Fruit fly (Drosophila melanogaster) whole organism, embryonic: ENCODE results near the gene CG10232.
A peak's percentile ranks its signal among the peaks of the same experiment; 100 is the strongest.

Experiments used
- Adf1 ChIP-seq: fragments of 200-800 bp; sonication (Bioruptor generic); IDR thresholded peaks from 2 replicates; pipeline ENCODE4 v1.3.6; 2022; ENCODE audit warnings: missing biosample characterization, missing genetic modification characterization
- Atf-2 ChIP-seq: fragments of 200-800 bp; sonication (Bioruptor generic); optimal IDR thresholded peaks from 2 replicates; lab custom pipeline; 2016; ENCODE audit warnings: missing biosample characterization, missing genetic modification characterization
- CG10209 ChIP-seq: fragments of 200-800 bp; sonication (Bioruptor generic); optimal IDR thresholded peaks from 3 replicates; lab custom pipeline; 2017; ENCODE audit warnings: missing biosample characterization, mild to moderate bottlenecking, missing genetic modification characterization, missing genetic modification reagents
- CG11695 ChIP-seq: fragments of 200-800 bp; sonication (Bioruptor generic); IDR thresholded peaks from 3 replicates; pipeline ENCODE4 v1.3.6; 2022; ENCODE audit warnings: missing biosample characterization, missing genetic modification characterization
- CG12659 ChIP-seq: fragments of 200-800 bp; sonication (Bioruptor generic); optimal IDR thresholded peaks from 3 replicates; lab custom pipeline; 2017; ENCODE audit warnings: mild to moderate bottlenecking, missing biosample characterization, missing genetic modification reagents, missing genetic modification characterization
- CG13287 ChIP-seq: fragments of 200-800 bp; sonication (Bioruptor generic); IDR thresholded peaks from 2 replicates; pipeline ENCODE4 v1.3.6; 2022; ENCODE audit warnings: missing biosample characterization, missing genetic modification characterization; ENCODE audit not compliant: partially characterized antibody
- CG13424 ChIP-seq: fragments of 200-800 bp; sonication (Bioruptor generic); optimal IDR thresholded peaks from 2 replicates; lab custom pipeline; 2019; ENCODE audit warnings: missing biosample characterization, mild to moderate bottlenecking, missing genetic modification characterization, moderate library complexity
- CG14667 ChIP-seq: fragments of 200-800 bp; sonication (Bioruptor generic); IDR thresholded peaks from 2 replicates; pipeline ENCODE4 v1.3.6; 2022; ENCODE audit warnings: missing biosample characterization, missing genetic modification characterization
- CG15073 ChIP-seq: fragments of 200-800 bp; sonication (Bioruptor generic); optimal IDR thresholded peaks from 2 replicates; lab custom pipeline; 2016; ENCODE audit warnings: missing biosample characterization, missing genetic modification characterization
- CG17186 ChIP-seq: fragments of 200-800 bp; sonication (Bioruptor generic); optimal IDR thresholded peaks from 3 replicates; lab custom pipeline; 2017; ENCODE audit warnings: missing biosample characterization, missing genetic modification reagents, missing genetic modification characterization
- CG1792 ChIP-seq: fragments of 200-800 bp; sonication (Bioruptor generic); optimal IDR thresholded peaks from 2 replicates; lab custom pipeline; 2016; ENCODE audit warnings: missing biosample characterization, missing genetic modification characterization
- CG18011 ChIP-seq: fragments of 200-800 bp; sonication (Bioruptor generic); optimal IDR thresholded peaks from 2 replicates; lab custom pipeline; 2017; ENCODE audit warnings: missing biosample characterization, missing genetic modification characterization, mild to moderate bottlenecking, moderate library complexity, missing genotype
- CG18619 ChIP-seq: fragments of 200-800 bp; sonication (Bioruptor generic); optimal IDR thresholded peaks from 3 replicates; lab custom pipeline; 2017; ENCODE audit warnings: missing biosample characterization, mild to moderate bottlenecking, missing genetic modification characterization
- CG2199 ChIP-seq: fragments of 200-800 bp; sonication (Bioruptor generic); IDR thresholded peaks from 3 replicates; pipeline ENCODE4 v1.3.6; 2022; ENCODE audit warnings: missing biosample characterization, missing genetic modification characterization
- CG2712 ChIP-seq: fragments of 200-800 bp; optimal IDR thresholded peaks from 3 replicates; lab custom pipeline; 2019; ENCODE audit warnings: missing biosample characterization, mild to moderate bottlenecking, missing genetic modification characterization, moderate library complexity
- CG3065 ChIP-seq: fragments of 200-800 bp; sonication (Bioruptor generic); optimal IDR thresholded peaks from 2 replicates; lab custom pipeline; 2016; ENCODE audit warnings: missing biosample characterization, missing genetic modification characterization
- CG4282 ChIP-seq: fragments of 200-800 bp; sonication (Bioruptor generic); optimal IDR thresholded peaks from 2 replicates; lab custom pipeline; 2016; ENCODE audit warnings: missing biosample characterization, missing genetic modification characterization
- CG4730 ChIP-seq: fragments of 200-800 bp; sonication (Bioruptor generic); IDR thresholded peaks from 2 replicates; pipeline ENCODE4 v1.3.6; 2022; ENCODE audit warnings: missing biosample characterization, missing genetic modification characterization
- CG6689 ChIP-seq: fragments of 200-800 bp; sonication (Bioruptor generic); IDR thresholded peaks from 2 replicates; pipeline ENCODE4 v1.3.6; 2022; ENCODE audit warnings: missing biosample characterization, missing genetic modification characterization
- CG6765 ChIP-seq: fragments of 200-800 bp; sonication (Bioruptor generic); optimal IDR thresholded peaks from 3 replicates; lab custom pipeline; 2017; ENCODE audit warnings: missing biosample characterization, mild to moderate bottlenecking, missing genetic modification characterization
- CG6854 ChIP-seq: fragments of 200-800 bp; sonication (Bioruptor generic); optimal IDR thresholded peaks from 3 replicates; lab custom pipeline; 2017; ENCODE audit warnings: missing biosample characterization, mild to moderate bottlenecking, missing genetic modification characterization
- CG7357 ChIP-seq: fragments of 200-800 bp; sonication (Bioruptor generic); IDR thresholded peaks from 3 replicates; pipeline ENCODE4 v1.3.6; 2022; ENCODE audit warnings: missing biosample characterization, missing genetic modification characterization
- CG7556 ChIP-seq: fragments of 200-800 bp; sonication (Bioruptor generic); optimal IDR thresholded peaks from 2 replicates; lab custom pipeline; 2017; ENCODE audit warnings: missing biosample characterization, mild to moderate bottlenecking, missing genetic modification characterization
- CG7839 ChIP-seq: fragments of 200-800 bp; sonication (Bioruptor generic); optimal IDR thresholded peaks from 3 replicates; lab custom pipeline; 2018; ENCODE audit warnings: missing biosample characterization, mild to moderate bottlenecking, missing genetic modification characterization, moderate library complexity
- CG8765 ChIP-seq: fragments of 200-800 bp; sonication (Bioruptor generic); IDR thresholded peaks from 2 replicates; pipeline ENCODE4 v1.3.6; 2022; ENCODE audit warnings: missing biosample characterization, missing genetic modification characterization
- CG8944 ChIP-seq: fragments of 200-800 bp; sonication (Bioruptor generic); optimal IDR thresholded peaks from 3 replicates; lab custom pipeline; 2016; ENCODE audit warnings: missing biosample characterization, missing genetic modification characterization
- Eip74EF ChIP-seq, 2 experiments: fragments of 200-800 bp in 1 of 2; fragments of >200 bp in 1 of 2; sonication (Bioruptor generic) in 1 of 2; optimal IDR thresholded peaks; 2 replicates each; lab custom pipeline; 2017 to 2019; ENCODE audit warnings: missing biosample characterization in 2 of 2, missing genetic modification characterization in 2 of 2, mild to moderate bottlenecking in 1 of 2, moderate library complexity in 1 of 2
- H2.0 ChIP-seq: fragments of 200-800 bp; sonication (Bioruptor generic); IDR thresholded peaks from 2 replicates; pipeline ENCODE4 v1.3.6; 2022; ENCODE audit warnings: missing biosample characterization, missing genetic modification characterization
- Hr3 ChIP-seq: fragments of 200-800 bp; sonication (Bioruptor generic); optimal IDR thresholded peaks from 3 replicates; lab custom pipeline; 2016; ENCODE audit warnings: missing biosample characterization, missing genetic modification characterization
- Hr78 ChIP-seq, 2 experiments: fragments of 200-800 bp in 1 of 2; fragments of >200 bp in 1 of 2; sonication (Bioruptor generic) in 1 of 2; optimal IDR thresholded peaks; 2 replicates each; lab custom pipeline; 2017 to 2019; ENCODE audit warnings: missing biosample characterization in 2 of 2, missing genetic modification characterization in 2 of 2, mild to moderate bottlenecking in 1 of 2, moderate library complexity in 1 of 2
- Hsf ChIP-seq: fragments of 200-800 bp; sonication (Bioruptor generic); optimal IDR thresholded peaks from 3 replicates; lab custom pipeline; 2016; ENCODE audit warnings: missing biosample characterization, missing genetic modification characterization
- Lhr ChIP-seq: fragments of 200-800 bp; sonication (Bioruptor generic); optimal IDR thresholded peaks from 3 replicates; lab custom pipeline; 2017; ENCODE audit warnings: mild to moderate bottlenecking, missing biosample characterization, missing genetic modification reagents, missing genetic modification characterization
- MTF-1 ChIP-seq: fragments of 200-800 bp; sonication (Bioruptor generic); optimal IDR thresholded peaks from 2 replicates; lab custom pipeline; 2018; ENCODE audit warnings: missing biosample characterization, mild to moderate bottlenecking, missing genetic modification characterization, borderline replicate concordance
- Mad ChIP-seq: fragments of 200-800 bp; sonication (Bioruptor generic); optimal IDR thresholded peaks from 2 replicates; lab custom pipeline; 2016; ENCODE audit warnings: missing biosample characterization, missing genetic modification characterization
- Nf-YC ChIP-seq: fragments of 200-800 bp; optimal IDR thresholded peaks from 3 replicates; lab custom pipeline; 2019; ENCODE audit warnings: missing biosample characterization, mild to moderate bottlenecking, missing genetic modification characterization, moderate library complexity
- Poxn ChIP-seq: fragments of 200-800 bp; sonication (Bioruptor generic); IDR thresholded peaks from 2 replicates; pipeline ENCODE4 v1.3.6; 2022; ENCODE audit warnings: missing biosample characterization, missing genetic modification characterization
- Ptx1 ChIP-seq: fragments of 200-800 bp; sonication (Bioruptor generic); IDR thresholded peaks from 2 replicates; pipeline ENCODE4 v1.3.6; 2022; ENCODE audit warnings: missing biosample characterization, missing genetic modification characterization
- Xbp1 ChIP-seq: fragments of 200-800 bp; sonication (Bioruptor generic); optimal IDR thresholded peaks from 3 replicates; lab custom pipeline; 2016; ENCODE audit warnings: missing biosample characterization, mild to moderate bottlenecking, missing genetic modification characterization
- YL-1 ChIP-seq: fragments of 200-800 bp; sonication (Bioruptor generic); optimal IDR thresholded peaks from 3 replicates; lab custom pipeline; 2017; ENCODE audit warnings: missing biosample characterization, mild to moderate bottlenecking, missing genetic modification characterization
- bsh ChIP-seq, 2 experiments: fragments of 200-800 bp; sonication (Bioruptor generic); optimal IDR thresholded peaks; 2 replicates each; lab custom pipeline; 2017 to 2018; ENCODE audit warnings: mild to moderate bottlenecking in 2 of 2, missing biosample characterization in 2 of 2, missing genetic modification characterization in 2 of 2, moderate library complexity in 1 of 2
- cg ChIP-seq: fragments of 200-800 bp; sonication (Bioruptor generic); optimal IDR thresholded peaks from 3 replicates; lab custom pipeline; 2019; ENCODE audit warnings: missing biosample characterization, mild to moderate bottlenecking, missing genetic modification characterization, moderate library complexity
- chif ChIP-seq, 2 experiments: fragments of 200-800 bp; sonication (Bioruptor generic); optimal IDR thresholded peaks; 3 replicates each; lab custom pipeline; 2016; ENCODE audit warnings: missing biosample characterization in 2 of 2, missing genetic modification characterization in 2 of 2
- gce ChIP-seq: fragments of 200-800 bp; sonication (Bioruptor generic); IDR thresholded peaks from 3 replicates; pipeline ENCODE4 v1.3.6; 2022; ENCODE audit warnings: missing biosample characterization, missing genetic modification characterization
- lilli ChIP-seq: fragments of 200-800 bp; sonication (Bioruptor generic); optimal IDR thresholded peaks from 3 replicates; lab custom pipeline; 2016; ENCODE audit warnings: missing biosample characterization, missing genetic modification characterization
- nerfin-1 ChIP-seq: fragments of 200-800 bp; sonication (Bioruptor generic); optimal IDR thresholded peaks from 3 replicates; lab custom pipeline; 2019; ENCODE audit warnings: missing biosample characterization, mild to moderate bottlenecking, missing genetic modification characterization, moderate library complexity
- pfk ChIP-seq: fragments of 200-800 bp; sonication (Bioruptor generic); optimal IDR thresholded peaks from 2 replicates; lab custom pipeline; 2018; ENCODE audit warnings: missing biosample characterization, mild to moderate bottlenecking, missing genetic modification characterization, moderate library complexity
- ro ChIP-seq: fragments of 200-800 bp; sonication (Bioruptor generic); IDR thresholded peaks from 2 replicates; pipeline ENCODE4 v1.3.6; 2022; ENCODE audit warnings: missing biosample characterization, missing genetic modification characterization
- sd ChIP-seq: fragments of 200-800 bp; sonication (Bioruptor generic); optimal IDR thresholded peaks from 3 replicates; lab custom pipeline; 2018; ENCODE audit warnings: missing biosample characterization, mild to moderate bottlenecking, missing genetic modification characterization, moderate library complexity
- sima ChIP-seq: fragments of 200-800 bp; sonication (Bioruptor generic); optimal IDR thresholded peaks from 2 replicates; lab custom pipeline; 2016; ENCODE audit warnings: missing biosample characterization, missing genetic modification characterization
- stwl ChIP-seq: fragments of 200-800 bp; sonication (Bioruptor generic); optimal IDR thresholded peaks from 3 replicates; lab custom pipeline; 2018; ENCODE audit warnings: missing biosample characterization, mild to moderate bottlenecking, missing genetic modification characterization, moderate library complexity

Gene CG10232

DNA sequence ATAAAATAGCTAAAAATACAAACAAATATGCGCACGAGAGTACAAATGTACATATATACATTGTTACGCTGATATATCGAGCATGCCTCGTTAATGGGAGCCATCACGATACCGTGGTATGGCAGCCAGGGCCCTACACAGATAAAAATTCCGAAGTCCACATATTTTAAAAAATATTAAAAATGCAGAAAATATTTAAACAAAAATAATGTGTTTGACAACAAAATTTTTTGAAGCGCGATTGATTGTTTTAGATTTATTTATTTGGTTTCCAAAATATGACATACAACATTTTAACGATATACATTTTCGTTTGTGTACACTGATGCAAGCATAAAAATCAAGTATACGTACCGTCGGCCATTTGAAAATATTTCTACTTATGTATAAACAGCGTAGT lies 5.3 kb upstream of the CG10232 start (continued):
- TF ChIP-seq cg (GFP tag; lab: Kevin White, UChicago) (no peak), ro (GFP tag; lab: Robert Waterston, UW) (no peak), pfk (GFP tag; lab: Kevin White, UChicago) (no peak), Nf-YC (tag; lab: Kevin White, UChicago) (peak; percentile 35), CG6765 (GFP tag; lab: Kevin White, UChicago) (peak; percentile 79), nerfin-1 (tag; lab: Kevin White, UChicago) (no peak), Hr3 (GFP tag; lab: Kevin White, UChicago) (peak; percentile 66), CG8944 (GFP tag; lab: Kevin White, UChicago) (peak; percentile 16), CG12659 (GFP tag; lab: Kevin White, UChicago) (peak; percentile 86), CG17186 (GFP tag; lab: Kevin White, UChicago) (no peak), CG18011 (GFP tag; lab: Kevin White, UChicago) (peak; percentile 72), Poxn (GFP tag; lab: Robert Waterston, UW) (no peak; the same call in 1 of the 2 replicates), CG18619 (peak; percentile 76), Ptx1 (GFP tag; lab: Robert Waterston, UW) (peak; percentile 86), CG7839 (tag; lab: Kevin White, UChicago) (peak; percentile 85), Hsf (GFP tag; lab: Kevin White, UChicago) (peak; percentile 74), CG10209 (peak; percentile 75), CG4282 (GFP tag; lab: Kevin White, UChicago) (no peak), chif (GFP tag; optimal IDR thresholded peaks at IDR 0.05; lab: Kevin White, UChicago) (peak; percentile 45 to 57), CG11695 (GFP tag; lab: Robert Waterston, UW) (peak; percentile 86), Hr78 (GFP tag; optimal IDR thresholded peaks at IDR 0.05; lab: Kevin White, UChicago) (no peak), CG14667 (GFP tag; lab: Robert Waterston, UW) (peak; percentile 55; the same call in 1 of the 2 replicates), CG7556 (peak; percentile 82), CG2712 (tag; lab: Kevin White, UChicago) (peak; percentile 77), Mad (GFP tag; lab: Kevin White, UChicago) (peak; percentile 49), Atf-2 (GFP tag; lab: Kevin White, UChicago) (peak; percentile 29), Adf1 (GFP tag; lab: Robert Waterston, UW) (peak; percentile 68), CG7357 (GFP tag; lab: Robert Waterston, UW) (peak; percentile 67), sima (GFP tag; lab: Kevin White, UChicago) (peak; percentile 22), lilli (GFP tag; lab: Kevin White, UChicago) (peak; percentile 93), CG3065 (peak; percentile 13), CG6854 (GFP tag; lab: Kevin White, UChicago) (peak; percentile 78), YL-1 (GFP tag; lab: Kevin White, UChicago) (no peak), H2.0 (GFP tag; lab: Robert Waterston, UW) (peak; percentile 80), CG13424 (tag; lab: Kevin White, UChicago) (peak; percentile 63), Eip74EF (GFP tag; optimal IDR thresholded peaks at IDR 0.05; lab: Kevin White, UChicago) (peak in 1 of 2 experiments; percentile 50), sd (tag; lab: Kevin White, UChicago) (peak; percentile 81), bsh (GFP tag; optimal IDR thresholded peaks at IDR 0.05; lab: Kevin White, UChicago) (peak; percentile 15 to 69), CG4730 (GFP tag; lab: Robert Waterston, UW) (peak; percentile 72), CG1792 (GFP tag; lab: Kevin White, UChicago) (peak; percentile 41), CG13287 (GFP tag; lab: Robert Waterston, UW) (no peak), gce (GFP tag; lab: Robert Waterston, UW) (no peak), CG2199 (GFP tag; lab: Robert Waterston, UW) (no peak), MTF-1 (no peak), Lhr (GFP tag; lab: Kevin White, UChicago) (no peak), CG8765 (GFP tag; lab: Robert Waterston, UW) (no peak; the same call in 1 of the 2 replicates), Xbp1 (GFP tag; lab: Kevin White, UChicago) (peak; percentile 71), CG6689 (GFP tag; lab: Robert Waterston, UW) (peak; percentile 75), stwl (tag; lab: Kevin White, UChicago) (no peak), CG15073 (GFP tag; lab: Kevin White, UChicago) (no peak)
